Worm (Caenorhabditis elegans) whole organism, L2 larva: Measurements from ENCODE around the gene best-9.
"Not testable (repeated sequence)": the region's sequence is repeated elsewhere in the genome, so short reads cannot be mapped to it uniquely, and the experiment has no call there.

ENCODE experiments used
- fos-1 ChIP-seq: fragments of 150-350 bp; optimal IDR thresholded peaks from 2 replicates; lab custom pipeline; 2014; ENCODE audit warnings: missing biosample characterization, missing genetic modification characterization
- mdl-1 ChIP-seq, 2 experiments: fragments of 150-350 bp in 1 of 2; sonication (generic microtip) in 1 of 2; optimal IDR thresholded peaks; 2 replicates each; lab custom pipeline; 2017; ENCODE audit warnings: missing biosample characterization in 2 of 2, missing genetic modification characterization in 2 of 2
- skn-1 ChIP-seq: sonication (generic microtip); optimal IDR thresholded peaks from 2 replicates; lab custom pipeline; 2017; ENCODE audit warnings: missing biosample characterization, missing genetic modification characterization
- snpc-4 ChIP-seq: fragments of 150-350 bp; optimal IDR thresholded peaks from 2 replicates; lab custom pipeline; 2014; ENCODE audit warnings: missing biosample characterization, missing genetic modification characterization
- ztf-4 ChIP-seq: fragments of 150-350 bp; optimal IDR thresholded peaks from 2 replicates; lab custom pipeline; 2014; ENCODE audit warnings: missing biosample characterization, missing genetic modification characterization

DNA sequence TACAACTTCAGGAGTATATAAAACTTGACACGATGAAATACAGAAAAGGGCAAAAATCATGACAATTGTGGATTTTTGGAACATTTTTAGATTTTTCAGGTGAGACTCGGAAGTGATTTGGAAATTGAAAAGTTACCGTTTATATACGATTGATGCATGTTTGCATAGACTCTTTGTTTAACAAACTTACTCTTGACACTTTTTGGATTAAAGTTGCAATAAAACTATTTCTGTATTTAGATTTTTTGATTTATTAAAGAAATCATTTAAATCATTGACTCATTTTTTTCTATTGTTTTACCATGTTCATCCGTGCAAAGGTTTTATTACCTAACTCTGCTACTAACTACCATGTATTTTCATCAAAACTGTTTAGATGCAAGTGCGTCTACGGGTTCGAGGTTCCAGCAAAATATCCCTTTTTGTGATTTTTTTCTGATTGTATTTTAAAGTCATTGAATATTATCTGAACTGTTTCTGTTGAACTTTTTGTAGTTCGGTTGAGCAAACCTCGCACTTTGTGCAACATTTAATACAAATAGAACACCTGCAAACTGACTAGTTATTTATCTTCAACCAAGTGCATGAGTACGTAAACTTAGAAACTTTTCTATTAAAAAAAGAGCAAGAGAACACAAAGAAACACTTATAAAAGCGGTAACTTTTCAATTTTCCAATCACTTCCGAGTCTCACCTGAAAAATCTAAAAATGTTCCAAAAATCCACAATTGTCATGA lies 30.6 kb downstream of the best-9 start, which contains the start of the genes nspb-1 and nspb-2:
- TF ChIP-seq skn-1; mdl-1 (tag; optimal IDR thresholded peaks at IDR 0.05; lab: Kevin White, UChicago); ztf-4; snpc-4 (tag; lab: Kevin White, UChicago); fos-1 (tag; lab: Kevin White, UChicago): not testable (repeated sequence)
